Fruit fly (Drosophila melanogaster) whole organism, prepupa: Measurements from ENCODE around the gene BicC.

Experiments
- CG10631 ChIP-seq: fragments of 200-800 bp; sonication (Bioruptor generic); optimal IDR thresholded peaks from 2 replicates; lab custom pipeline; 2016; ENCODE audit warnings: missing biosample characterization, missing genetic modification characterization
- CG10669 ChIP-seq: fragments of 200-800 bp; sonication (Bioruptor generic); optimal IDR thresholded peaks from 3 replicates; lab custom pipeline; 2018; ENCODE audit warnings: missing biosample characterization, mild to moderate bottlenecking, missing genetic modification characterization, moderate library complexity
- CG11294 ChIP-seq: fragments of 200-800 bp; sonication (Bioruptor generic); IDR thresholded peaks from 2 replicates; pipeline ENCODE4 v1.3.6; 2022; ENCODE audit warnings: missing biosample characterization, missing genetic modification characterization
- CG11762 ChIP-seq: fragments of 200-800 bp; sonication (Bioruptor generic); optimal IDR thresholded peaks from 3 replicates; lab custom pipeline; 2016; ENCODE audit warnings: missing biosample characterization, missing genetic modification characterization; ENCODE audit not compliant: insufficient read depth
- CG11902 ChIP-seq: fragments of 200-800 bp; sonication (Bioruptor generic); optimal IDR thresholded peaks from 3 replicates; lab custom pipeline; 2016; ENCODE audit warnings: missing biosample characterization, missing genetic modification characterization
- CG15336 ChIP-seq: fragments of 200-800 bp; sonication (Bioruptor generic); IDR thresholded peaks from 2 replicates; pipeline ENCODE4 v1.3.6; 2022; ENCODE audit warnings: missing biosample characterization, missing genetic modification characterization
- CG1621 ChIP-seq: fragments of 200-800 bp; sonication (Bioruptor generic); optimal IDR thresholded peaks from 3 replicates; lab custom pipeline; 2018; ENCODE audit warnings: missing biosample characterization, mild to moderate bottlenecking, missing genetic modification characterization
- CG16779 ChIP-seq: fragments of 200-800 bp; sonication (Bioruptor generic); optimal IDR thresholded peaks from 3 replicates; lab custom pipeline; 2017; ENCODE audit warnings: missing biosample characterization, mild to moderate bottlenecking, missing genetic modification characterization
- CG32006 ChIP-seq: fragments of 200-800 bp; sonication (Bioruptor generic); optimal IDR thresholded peaks from 3 replicates; lab custom pipeline; 2017; ENCODE audit warnings: missing biosample characterization, mild to moderate bottlenecking, missing genetic modification characterization
- CG34406 ChIP-seq: fragments of 200-800 bp; sonication (Bioruptor generic); optimal IDR thresholded peaks from 3 replicates; lab custom pipeline; 2016; ENCODE audit warnings: missing biosample characterization, missing genetic modification characterization
- CG3919 ChIP-seq: fragments of 200-800 bp; sonication (Bioruptor generic); optimal IDR thresholded peaks from 3 replicates; lab custom pipeline; 2016; ENCODE audit warnings: missing biosample characterization, missing genetic modification characterization
- CG4318 ChIP-seq: fragments of 200-800 bp; sonication (Bioruptor generic); optimal IDR thresholded peaks from 3 replicates; lab custom pipeline; 2017; ENCODE audit warnings: missing biosample characterization, mild to moderate bottlenecking, missing genetic modification characterization
- CG6163 ChIP-seq: fragments of 200-800 bp; sonication (Bioruptor generic); IDR thresholded peaks from 3 replicates; pipeline ENCODE4 v1.3.6; 2022; ENCODE audit warnings: missing biosample characterization, missing genetic modification characterization
- CG6276 ChIP-seq: fragments of 200-800 bp; sonication (Bioruptor generic); optimal IDR thresholded peaks from 2 replicates; lab custom pipeline; 2017; ENCODE audit warnings: missing biosample characterization, mild to moderate bottlenecking, missing genetic modification characterization
- CG6792 ChIP-seq: fragments of 200-800 bp; sonication (Bioruptor generic); optimal IDR thresholded peaks from 3 replicates; lab custom pipeline; 2016; ENCODE audit warnings: missing biosample characterization, missing genetic modification characterization
- CG6808 ChIP-seq: fragments of 200-800 bp; sonication (Bioruptor generic); optimal IDR thresholded peaks from 3 replicates; lab custom pipeline; 2017; ENCODE audit warnings: missing biosample characterization, missing genetic modification characterization, mild to moderate bottlenecking, moderate library complexity, missing genetic modification reagents
- CG6854 ChIP-seq: fragments of 200-800 bp; sonication (Bioruptor generic); optimal IDR thresholded peaks from 2 replicates; lab custom pipeline; 2017; ENCODE audit warnings: missing biosample characterization, mild to moderate bottlenecking, missing genetic modification characterization
- CG7368 ChIP-seq: fragments of 200-800 bp; sonication (Bioruptor generic); optimal IDR thresholded peaks from 3 replicates; lab custom pipeline; 2016; ENCODE audit warnings: missing biosample characterization, missing genetic modification characterization
- CG8119 ChIP-seq: fragments of 200-800 bp; sonication (Bioruptor generic); IDR thresholded peaks from 3 replicates; pipeline ENCODE4 v1.3.6; 2022; ENCODE audit warnings: missing biosample characterization, missing genetic modification characterization
- CG8319 ChIP-seq: fragments of 200-800 bp; sonication (Bioruptor generic); optimal IDR thresholded peaks from 3 replicates; lab custom pipeline; 2016; ENCODE audit warnings: missing biosample characterization, missing genetic modification characterization
- CG8632 ChIP-seq: fragments of 200-800 bp; sonication (Bioruptor generic); optimal IDR thresholded peaks from 3 replicates; lab custom pipeline; 2016; ENCODE audit warnings: missing biosample characterization, missing genetic modification characterization
- CG9139 ChIP-seq: fragments of 200-800 bp; sonication (Bioruptor generic); optimal IDR thresholded peaks from 3 replicates; lab custom pipeline; 2017; ENCODE audit warnings: missing biosample characterization, mild to moderate bottlenecking, missing genetic modification characterization
- Gug ChIP-seq: fragments of 200-800 bp; sonication (Bioruptor generic); IDR thresholded peaks from 2 replicates; pipeline ENCODE4 v1.3.6; 2022; ENCODE audit warnings: missing biosample characterization, missing genetic modification characterization
- Hr39 ChIP-seq: fragments of 200-800 bp; sonication (Bioruptor generic); optimal IDR thresholded peaks from 2 replicates; lab custom pipeline; 2016; ENCODE audit warnings: missing biosample characterization, missing genetic modification characterization
- Met ChIP-seq: fragments of 200-800 bp; sonication (Bioruptor generic); optimal IDR thresholded peaks from 3 replicates; lab custom pipeline; 2016; ENCODE audit warnings: missing biosample characterization, missing genetic modification characterization
- OdsH ChIP-seq: fragments of 200-800 bp; sonication (Bioruptor generic); optimal IDR thresholded peaks from 3 replicates; lab custom pipeline; 2016; ENCODE audit warnings: missing biosample characterization, missing genetic modification characterization
- Smox ChIP-seq: fragments of 200-800 bp; sonication (Bioruptor generic); optimal IDR thresholded peaks from 3 replicates; lab custom pipeline; 2016; ENCODE audit warnings: missing biosample characterization, missing genetic modification characterization
- Sox102F ChIP-seq: fragments of 200-800 bp; sonication (Bioruptor generic); optimal IDR thresholded peaks from 2 replicates; lab custom pipeline; 2016; ENCODE audit warnings: missing biosample characterization, mild to moderate bottlenecking, missing genetic modification characterization
- Sox15 ChIP-seq: fragments of 200-800 bp; sonication (Bioruptor generic); optimal IDR thresholded peaks from 3 replicates; lab custom pipeline; 2016; ENCODE audit warnings: missing biosample characterization, missing genetic modification characterization
- achi ChIP-seq: fragments of 200-800 bp; sonication (Bioruptor generic); optimal IDR thresholded peaks from 3 replicates; lab custom pipeline; 2016; ENCODE audit warnings: missing biosample characterization, missing genetic modification characterization
- dac ChIP-seq: fragments of 200-800 bp; sonication (Bioruptor generic); optimal IDR thresholded peaks from 2 replicates; lab custom pipeline; 2017; ENCODE audit warnings: missing biosample characterization, mild to moderate bottlenecking, missing genetic modification characterization
- dsx ChIP-seq: fragments of 200-800 bp; optimal IDR thresholded peaks from 3 replicates; lab custom pipeline; 2019; ENCODE audit warnings: missing biosample characterization, mild to moderate bottlenecking, missing genetic modification characterization, moderate library complexity; ENCODE audit not compliant: poor library complexity, severe bottlenecking
- eg ChIP-seq: fragments of 200-800 bp; sonication (Bioruptor generic); IDR thresholded peaks from 3 replicates; pipeline ENCODE4 v1.3.6; 2022; ENCODE audit warnings: missing biosample characterization, missing genetic modification characterization
- fd85E ChIP-seq: fragments of 200-800 bp; sonication (Bioruptor generic); optimal IDR thresholded peaks from 3 replicates; lab custom pipeline; 2016; ENCODE audit warnings: missing biosample characterization, missing genetic modification characterization
- lz ChIP-seq: fragments of 200-800 bp; sonication (Bioruptor generic); optimal IDR thresholded peaks from 3 replicates; lab custom pipeline; 2016; ENCODE audit warnings: missing biosample characterization, missing genetic modification characterization
- pdm3 ChIP-seq: fragments of 200-800 bp; sonication (Bioruptor generic); optimal IDR thresholded peaks from 3 replicates; lab custom pipeline; 2016; ENCODE audit warnings: missing biosample characterization, missing genetic modification characterization
- spab ChIP-seq: fragments of 200-800 bp; sonication (Bioruptor generic); optimal IDR thresholded peaks from 2 replicates; lab custom pipeline; 2017; ENCODE audit warnings: missing biosample characterization, mild to moderate bottlenecking, missing genetic modification characterization, missing genetic modification reagents
- ss ChIP-seq, 2 experiments: fragments of 200-800 bp; sonication (Bioruptor generic); optimal IDR thresholded peaks; 2 replicates in 1 of 2; 3 replicates in 1 of 2; lab custom pipeline; 2017 to 2018; ENCODE audit warnings: mild to moderate bottlenecking in 2 of 2, missing biosample characterization in 2 of 2, missing genetic modification characterization in 2 of 2, moderate library complexity in 1 of 2
- svp ChIP-seq: fragments of 200-800 bp; sonication (Bioruptor generic); peaks from one replicate; lab custom pipeline; 2016; ENCODE audit warnings: missing biosample characterization, missing genetic modification characterization

The BicC gene

DNA sequence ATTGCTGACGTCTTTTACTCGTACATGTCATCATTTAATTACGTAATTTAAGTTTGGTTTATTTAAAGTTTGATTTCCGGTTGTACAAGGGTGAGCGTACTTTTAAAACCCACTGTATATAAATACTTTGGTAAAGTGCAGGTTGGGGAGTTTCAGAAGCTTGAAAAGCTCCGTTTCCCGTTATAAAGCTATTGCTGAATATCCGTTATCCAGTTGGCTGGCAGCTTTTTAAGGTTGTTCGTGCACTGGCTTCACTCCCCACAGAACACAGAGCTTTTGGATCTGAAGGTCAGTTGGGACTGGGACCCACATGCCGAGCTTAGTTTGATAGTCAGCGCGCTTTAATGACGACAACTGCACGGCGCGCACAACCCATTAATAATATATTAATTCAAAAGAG, at the start of gene BicC, which contains the start of gene CG45084:
Gene BicC (plus strand): TSS at position 321 of the 400 bp plus-strand sequence.
Gene CG45084 (plus strand): TSS at position 321 of the 400 bp plus-strand sequence.
- TF ChIP-seq svp (GFP tag; lab: Kevin White, UChicago) = peak; percentile 8
- no peak for TF ChIP-seq lz (GFP tag; lab: Kevin White, UChicago)
- TF ChIP-seq CG10631 (GFP tag; lab: Kevin White, UChicago) = no peak

DNA sequence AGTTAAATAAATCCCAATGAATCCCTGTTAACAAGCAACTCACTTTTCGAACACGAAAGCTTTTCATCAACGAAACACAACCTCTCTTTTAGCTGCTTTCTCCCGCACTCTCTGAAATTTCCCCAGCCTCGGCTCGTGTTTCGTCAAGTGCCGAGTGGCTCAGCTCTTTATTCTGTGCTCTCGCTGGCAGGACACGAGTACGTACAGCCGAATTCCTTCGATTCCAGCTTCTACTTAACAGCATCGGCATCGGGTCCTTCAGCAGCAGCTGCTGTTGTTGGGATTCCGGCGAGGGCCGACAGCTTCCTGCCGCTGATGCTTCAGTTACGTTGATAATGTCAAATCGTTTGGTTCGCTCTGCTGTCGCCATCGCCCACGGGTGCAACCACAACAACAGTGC, 41.6 kb upstream of the BicC start, which contains the start of gene beat-Ic:
Gene beat-Ic (plus strand): TSS at position 93 of the 400 bp plus-strand sequence.
- TF ChIP-seq ss (GFP tag; optimal IDR thresholded peaks at IDR 0.05; lab: Kevin White, UChicago) = no peak
- no peak for TF ChIP-seq CG4318 (GFP tag; lab: Kevin White, UChicago)
- TF ChIP-seq Met = no peak
- TF ChIP-seq CG1621 (tag; lab: Kevin White, UChicago) = no peak
- TF ChIP-seq CG7368 (GFP tag; lab: Kevin White, UChicago) = no peak
- TF ChIP-seq CG6854 (GFP tag; lab: Kevin White, UChicago) = no peak
- TF ChIP-seq CG32006 (GFP tag; lab: Kevin White, UChicago) = no peak
- TF ChIP-seq CG16779 (tag; lab: Kevin White, UChicago) = no peak
- no peak for TF ChIP-seq CG6792 (GFP tag; lab: Kevin White, UChicago)
- no peak for TF ChIP-seq CG8119 (GFP tag; lab: Robert Waterston, UW)
- TF ChIP-seq CG15336 (GFP tag; lab: Robert Waterston, UW) = no peak
- TF ChIP-seq Gug (GFP tag; lab: Robert Waterston, UW) = no peak
- no peak for TF ChIP-seq CG3919
- TF ChIP-seq CG6163 (GFP tag; lab: Robert Waterston, UW) = no peak
- TF ChIP-seq CG11902 (GFP tag; lab: Kevin White, UChicago) = no peak
- TF ChIP-seq CG8632 (GFP tag; lab: Kevin White, UChicago) = no peak
- TF ChIP-seq Hr39 (GFP tag; lab: Kevin White, UChicago) = no peak

DNA sequence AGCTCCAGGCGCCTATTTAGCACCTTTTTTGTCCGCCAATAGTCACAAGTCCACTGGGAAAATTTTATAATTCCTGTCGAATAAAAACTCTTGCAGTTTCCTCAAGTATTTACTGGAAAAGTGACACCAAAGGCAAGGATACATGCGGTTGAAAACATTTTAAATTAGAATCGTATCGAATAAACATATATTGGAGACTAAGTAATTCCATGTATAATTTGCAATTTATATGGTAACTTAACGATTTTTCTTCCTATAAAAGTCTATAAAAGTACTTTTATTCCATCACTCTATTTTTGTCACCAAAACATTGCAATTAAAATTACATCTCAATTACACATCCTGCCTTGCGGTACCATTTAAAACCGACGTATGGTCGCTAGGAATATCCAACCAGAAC, 38.3 kb upstream of the BicC start, which contains the start of gene CG34167:
Gene CG34167 (minus strand): TSS at position 101 of the 400 bp plus-strand sequence.
- no peak for TF ChIP-seq Smox (GFP tag; lab: Kevin White, UChicago)

DNA sequence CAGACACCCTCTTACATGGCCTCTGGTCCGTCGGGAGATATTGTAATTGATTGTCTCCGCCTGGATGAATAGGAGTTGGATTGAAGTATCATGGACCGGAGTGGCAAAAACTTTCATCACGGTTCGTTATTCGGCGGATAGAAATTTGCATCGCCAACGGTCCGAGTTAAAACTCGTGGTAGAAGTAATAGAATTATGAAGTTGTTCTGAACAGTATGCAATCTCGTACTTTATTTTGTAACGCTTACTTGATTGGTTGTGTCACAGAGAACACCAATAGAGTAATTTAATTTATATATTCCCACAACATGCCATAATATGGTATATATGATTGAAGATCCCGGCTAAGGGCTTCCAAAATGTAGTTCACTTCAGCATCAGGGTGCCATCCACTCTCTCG, 37.8 kb upstream of the BicC start, which contains the start of the genes CG13245 and CG43816:
Gene CG13245 (plus strand): TSS at position 301 of the 400 bp plus-strand sequence.
Gene CG43816 (plus strand): TSS at position 301 of the 400 bp plus-strand sequence.
- TF ChIP-seq spab (no peak), eg (GFP tag; lab: Robert Waterston, UW) (no peak), CG11902 (GFP tag; lab: Kevin White, UChicago) (no peak), svp (GFP tag; lab: Kevin White, UChicago) (no peak), Smox (GFP tag; lab: Kevin White, UChicago) (no peak), CG6854 (GFP tag; lab: Kevin White, UChicago) (no peak), pdm3 (GFP tag; lab: Kevin White, UChicago) (no peak), CG8319 (GFP tag; lab: Kevin White, UChicago) (no peak), CG11762 (GFP tag; lab: Kevin White, UChicago) (no peak), achi (GFP tag; lab: Kevin White, UChicago) (no peak), dsx (GFP tag; lab: Kevin White, UChicago) (no peak), Sox15 (GFP tag; lab: Kevin White, UChicago) (no peak), Gug (GFP tag; lab: Robert Waterston, UW) (no peak), CG8632 (GFP tag; lab: Kevin White, UChicago) (no peak), CG34406 (GFP tag; lab: Kevin White, UChicago) (no peak), CG1621 (tag; lab: Kevin White, UChicago) (no peak)

DNA sequence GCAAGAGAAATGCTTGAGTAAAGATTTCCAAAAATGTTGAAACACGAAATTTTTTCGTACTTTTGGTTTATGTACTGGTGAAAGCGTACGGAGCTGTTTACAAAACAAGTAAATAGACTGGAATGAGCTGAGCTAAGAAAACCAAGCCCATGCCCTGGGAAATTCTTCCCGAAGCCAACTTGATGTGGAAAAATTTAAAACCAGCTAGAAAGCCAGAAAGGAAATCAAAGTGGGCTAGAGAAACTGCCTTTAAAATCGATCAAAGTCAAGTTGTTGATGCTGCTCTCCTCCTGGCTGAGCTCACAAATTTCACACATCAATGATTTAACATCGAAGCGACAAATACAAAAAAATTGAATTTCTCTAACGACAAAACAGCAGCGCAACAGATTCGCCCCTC, 35.7 kb upstream of the BicC start, which contains the start of gene CG31820:
Gene CG31820 (minus strand): TSS at position 101 of the 400 bp plus-strand sequence.
- no peak for TF ChIP-seq Sox15 (GFP tag; lab: Kevin White, UChicago)
- no peak for TF ChIP-seq CG1621 (tag; lab: Kevin White, UChicago)
- TF ChIP-seq svp (GFP tag; lab: Kevin White, UChicago) = no peak
- no peak for TF ChIP-seq CG6276 (GFP tag; lab: Kevin White, UChicago)
- TF ChIP-seq eg (GFP tag; lab: Robert Waterston, UW) = no peak
- no peak for TF ChIP-seq CG7368 (GFP tag; lab: Kevin White, UChicago)
- no peak for TF ChIP-seq Sox102F
- no peak for TF ChIP-seq CG9139 (GFP tag; lab: Kevin White, UChicago)
- no peak for TF ChIP-seq dac (GFP tag; lab: Kevin White, UChicago)
- no peak for TF ChIP-seq CG3919
- TF ChIP-seq spab = no peak
- no peak for TF ChIP-seq OdsH (GFP tag; lab: Kevin White, UChicago)
- no peak for TF ChIP-seq CG10669 (GFP tag; lab: Kevin White, UChicago)
- TF ChIP-seq CG11294 (GFP tag; lab: Robert Waterston, UW) = no peak
- TF ChIP-seq CG6808 (GFP tag; lab: Kevin White, UChicago) = no peak
- no peak for TF ChIP-seq fd85E (GFP tag; lab: Kevin White, UChicago)
